Worm (Caenorhabditis elegans): ENCODE data around the gene lgc-23.

- TF ChIP-seq egl-27 (tag; optimal IDR thresholded peaks at IDR 0.05): no peak
- TF ChIP-seq lin-39 (tag; optimal IDR thresholded peaks at IDR 0.05): no peak
- no peak for TF ChIP-seq nhr-11 (tag; optimal IDR thresholded peaks at IDR 0.05)
- no peak for TF ChIP-seq nhr-77 (tag; optimal IDR thresholded peaks at IDR 0.05)
- no peak for TF ChIP-seq nhr-23 (tag; optimal IDR thresholded peaks at IDR 0.05)
- TF ChIP-seq ama-1 (optimal IDR thresholded peaks at IDR 0.05): no peak
- TF ChIP-seq snpc-4 (tag; optimal IDR thresholded peaks at IDR 0.05): no peak
- no peak for TF ChIP-seq unc-39 (tag; optimal IDR thresholded peaks at IDR 0.05)
Measured at ce11 chrX:12022496-12022895, 42.5 kb upstream of the lgc-23 start.
